Fruit fly (Drosophila melanogaster): Measurements from ENCODE around the gene CG9399.

CG9399 gene

dm6 chr3R:9593408-9594250 lies 19.6 kb upstream of the CG9399 start (continued):
- TF ChIP-seq CG7271 (tag; optimal IDR thresholded peaks at IDR 0.05) (no peak), zf30C (GFP tag; optimal IDR thresholded peaks at IDR 0.05) (no peak), CG9215 (GFP tag; IDR thresholded peaks at IDR 0.05) (no peak), CG9797 (GFP tag; optimal IDR thresholded peaks at IDR 0.05) (no peak), sisA (GFP tag; IDR thresholded peaks at IDR 0.05) (no peak), az2 (GFP tag; optimal IDR thresholded peaks at IDR 0.05) (no peak), so (GFP tag; IDR thresholded peaks at IDR 0.05) (peak; percentile 40; the same call in 1 of the 3 replicates), emc (GFP tag; optimal IDR thresholded peaks at IDR 0.05) (no peak), sd (tag; optimal IDR thresholded peaks at IDR 0.05) (peak; percentile 93), seq (GFP tag; IDR thresholded peaks at IDR 0.05) (no peak), Abd-B (GFP tag; optimal IDR thresholded peaks at IDR 0.05) (no peak), Deaf1 (tag; optimal IDR thresholded peaks at IDR 0.05) (no peak), CoRest (tag; optimal IDR thresholded peaks at IDR 0.05) (no peak), Pdp1 (GFP tag; optimal IDR thresholded peaks at IDR 0.05) (peak in 1 of 2 experiments; percentile 62), pfk (GFP tag; optimal IDR thresholded peaks at IDR 0.05) (no peak), maf-S (GFP tag; optimal IDR thresholded peaks at IDR 0.05) (no peak), CG12769 (tag; optimal IDR thresholded peaks at IDR 0.05) (no peak), B-H2 (GFP tag; optimal IDR thresholded peaks at IDR 0.05) (peak; percentile 7), chinmo (GFP tag; IDR thresholded peaks at IDR 0.05; ENCODE audit: partially characterized antibody) (peak; percentile 99), Drgx (GFP tag; IDR thresholded peaks at IDR 0.05) (peak; percentile 74), Sox102F (GFP tag; optimal IDR thresholded peaks at IDR 0.05) (no peak), CG13287 (GFP tag; IDR thresholded peaks at IDR 0.05; ENCODE audit: partially characterized antibody) (peak; percentile 22; the same call in 1 of the 2 replicates), CG4360 (GFP tag; IDR thresholded peaks at IDR 0.05) (peak; percentile 65), CG6765 (GFP tag; optimal IDR thresholded peaks at IDR 0.05) (no peak), kni (GFP tag; optimal IDR thresholded peaks at IDR 0.05) (peak; percentile 73), CG33557 (GFP tag; optimal IDR thresholded peaks at IDR 0.05) (no peak), sqz (GFP tag; optimal IDR thresholded peaks at IDR 0.05) (peak; percentile 84), CG15479 (GFP tag; optimal IDR thresholded peaks at IDR 0.05) (no peak), Max (GFP tag; optimal IDR thresholded peaks at IDR 0.05) (no peak), crc (GFP tag; optimal IDR thresholded peaks at IDR 0.05) (no peak), abd-A (tag; optimal IDR thresholded peaks at IDR 0.05) (peak; percentile 76), Ets65A (GFP tag) (peak; percentile 70), Fer2 (tag; optimal IDR thresholded peaks at IDR 0.05) (no peak), ERR (GFP tag; optimal IDR thresholded peaks at IDR 0.05) (no peak), Hsf (GFP tag; optimal IDR thresholded peaks at IDR 0.05) (no peak), Vsx1 (GFP tag; optimal IDR thresholded peaks at IDR 0.05) (no peak), D19B (GFP tag; optimal IDR thresholded peaks at IDR 0.05) (no peak), Asciz (GFP tag; optimal IDR thresholded peaks at IDR 0.05) (peak; percentile 6), ind (GFP tag; optimal IDR thresholded peaks at IDR 0.05) (no peak), pb (GFP tag; optimal IDR thresholded peaks at IDR 0.05) (no peak), Hmr (GFP tag; optimal IDR thresholded peaks at IDR 0.05) (no peak)

Data from whole organism, embryonic.